Worm (Caenorhabditis elegans) whole organism, L4 larva: ENCODE results near the gene msp-40.

ENCODE experiments used
- D1046.2 ChIP-seq: fragments of 200-800 bp; sonication (Bioruptor generic); IDR thresholded peaks from 2 replicates; pipeline ENCODE4 v1.3.6; 2022; ENCODE audit warnings: missing genetic modification characterization, missing compliant biosample characterization
- F44E2.7 ChIP-seq: fragments of 200-800 bp; sonication (Bioruptor generic); IDR thresholded peaks from 2 replicates; pipeline ENCODE4 v2.1.2; 2022; ENCODE audit warnings: missing genetic modification characterization, missing compliant biosample characterization
- Y105C5A.15 ChIP-seq: fragments of 200-800 bp; sonication (Bioruptor generic); IDR thresholded peaks from 2 replicates; pipeline ENCODE4 v1.3.6; 2022; ENCODE audit warnings: missing genetic modification characterization, missing compliant biosample characterization
- aha-1 ChIP-seq: fragments of 150-350 bp; peaks from one replicate; lab custom pipeline; 2014; ENCODE audit warnings: missing biosample characterization, missing genetic modification characterization
- aly-2 ChIP-seq: sonication (generic microtip); optimal IDR thresholded peaks from 2 replicates; lab custom pipeline; 2018; ENCODE audit warnings: missing biosample characterization, missing genetic modification characterization
- arid-1 ChIP-seq: fragments of 200-800 bp; sonication (Bioruptor generic); conservative IDR thresholded peaks from 2 replicates; pipeline ENCODE4 v1.3.6; 2022; ENCODE audit warnings: missing genetic modification reagents, missing genetic modification characterization, missing compliant biosample characterization
- ceh-28 ChIP-seq: fragments of 150-350 bp; optimal IDR thresholded peaks from 2 replicates; lab custom pipeline; 2014; ENCODE audit warnings: missing biosample characterization, missing genetic modification reagents, missing genetic modification characterization
- ceh-44 ChIP-seq: fragments of 200-800 bp; sonication (Bioruptor generic); IDR thresholded peaks from 2 replicates; pipeline ENCODE4 v1.3.6; 2022; ENCODE audit warnings: missing genetic modification reagents, missing genetic modification characterization, missing compliant biosample characterization
- ces-1 ChIP-seq: fragments of 150-350 bp; sonication (generic microtip); optimal IDR thresholded peaks from 4 replicates; lab custom pipeline; 2014; ENCODE audit warnings: missing biosample characterization, missing genetic modification reagents, missing genetic modification characterization
- ctbp-1 ChIP-seq: fragments of 200-800 bp; sonication (Bioruptor generic); IDR thresholded peaks from 2 replicates; pipeline ENCODE4 v1.3.6; 2022; ENCODE audit warnings: missing genetic modification reagents, missing genetic modification characterization, missing compliant biosample characterization
- daf-12 ChIP-seq: fragments of 150-350 bp; optimal IDR thresholded peaks from 2 replicates; lab custom pipeline; 2014; ENCODE audit warnings: missing biosample characterization, missing genetic modification reagents, missing genetic modification characterization
- daf-16 ChIP-seq, 3 experiments: sonication (generic microtip); optimal IDR thresholded peaks; 2 replicates each; lab custom pipeline; 2016 to 2017; ENCODE audit warnings: missing genetic modification characterization in 3 of 3, missing genetic modification reagents in 3 of 3, mild to moderate bottlenecking in 2 of 3, missing compliant biosample characterization in 2 of 3, missing biosample characterization in 1 of 3, moderate library complexity in 1 of 3
- daf-19 ChIP-seq: fragments of 200-800 bp; sonication (Bioruptor generic); conservative IDR thresholded peaks from 2 replicates; pipeline ENCODE4 v1.3.6; 2022; ENCODE audit warnings: missing genetic modification characterization, missing compliant biosample characterization
- dmd-6 ChIP-seq: fragments of 200-800 bp; sonication (Bioruptor generic); IDR thresholded peaks from 2 replicates; pipeline ENCODE4 v1.3.6; 2022; ENCODE audit warnings: missing genetic modification reagents, missing genetic modification characterization, missing compliant biosample characterization
- dmd-9 ChIP-seq: fragments of 200-800 bp; sonication (Bioruptor generic); IDR thresholded peaks from 2 replicates; pipeline ENCODE4 v1.3.6; 2022; ENCODE audit warnings: missing genetic modification reagents, missing genetic modification characterization, missing compliant biosample characterization
- dpl-1 ChIP-seq: fragments of 150-350 bp; optimal IDR thresholded peaks from 2 replicates; lab custom pipeline; 2014; ENCODE audit warnings: missing biosample characterization, missing genetic modification reagents, missing genetic modification characterization
- dve-1 ChIP-seq: sonication (generic microtip); optimal IDR thresholded peaks from 2 replicates; lab custom pipeline; 2017; ENCODE audit warnings: antibody characterized with exemption, mild to moderate bottlenecking, missing genetic modification characterization, missing compliant biosample characterization; ENCODE audit not compliant: insufficient read depth
- egl-43 ChIP-seq: fragments of 200-800 bp; sonication (Bioruptor generic); IDR thresholded peaks from 2 replicates; pipeline ENCODE4 v1.3.6; 2022; ENCODE audit warnings: missing genetic modification reagents, missing genetic modification characterization, missing compliant biosample characterization
- fkh-10 ChIP-seq: fragments of 150-350 bp; optimal IDR thresholded peaks from 2 replicates; lab custom pipeline; 2014; ENCODE audit warnings: missing biosample characterization, missing genetic modification reagents, missing genetic modification characterization
- hif-1 ChIP-seq, 2 experiments: sonication (generic microtip); optimal IDR thresholded peaks; 2 replicates each; lab custom pipeline; 2016 to 2017; ENCODE audit warnings: missing compliant biosample characterization in 2 of 2, missing genetic modification characterization in 2 of 2, missing genetic modification reagents in 2 of 2, missing genotype in 2 of 2, mild to moderate bottlenecking in 1 of 2
- hlh-11 ChIP-seq: fragments of 200-800 bp; sonication (Bioruptor generic); optimal IDR thresholded peaks from 2 replicates; lab custom pipeline; 2018; ENCODE audit warnings: mild to moderate bottlenecking, missing genetic modification characterization, missing compliant biosample characterization
- hlh-30 ChIP-seq: sonication (generic microtip); optimal IDR thresholded peaks from 2 replicates; lab custom pipeline; 2017; ENCODE audit warnings: antibody characterized with exemption, mild to moderate bottlenecking, missing genetic modification characterization, missing compliant biosample characterization; ENCODE audit not compliant: insufficient read depth
- hmg-1.1 ChIP-seq: fragments of 200-800 bp; sonication (Bioruptor generic); IDR thresholded peaks from 2 replicates; pipeline ENCODE4 v1.3.6; 2022; ENCODE audit warnings: missing genetic modification reagents, missing genetic modification characterization, missing compliant biosample characterization
- lim-7 ChIP-seq: fragments of 200-800 bp; sonication (Bioruptor generic); IDR thresholded peaks from 2 replicates; pipeline ENCODE4 v1.3.6; 2022; ENCODE audit warnings: missing genetic modification characterization, missing compliant biosample characterization
- lin-15B ChIP-seq: fragments of 150-350 bp; sonication (generic microtip); optimal IDR thresholded peaks from 3 replicates; lab custom pipeline; 2014; ENCODE audit warnings: missing biosample characterization, missing genetic modification characterization
- lin-39 ChIP-seq: fragments of 150-350 bp; optimal IDR thresholded peaks from 2 replicates; lab custom pipeline; 2014; ENCODE audit warnings: missing biosample characterization, missing genetic modification reagents, missing genetic modification characterization
- madf-5 ChIP-seq, 2 experiments: fragments of 200-800 bp; sonication (Bioruptor generic); IDR thresholded peaks; 2 replicates each; pipeline ENCODE4 v1.3.6; 2022; ENCODE audit warnings: missing compliant biosample characterization in 2 of 2, missing genetic modification characterization in 2 of 2
- mep-1 ChIP-seq: fragments of 150-350 bp; sonication (generic microtip); optimal IDR thresholded peaks from 3 replicates; lab custom pipeline; 2014; ENCODE audit warnings: missing biosample characterization, missing genetic modification characterization
- mxl-3 ChIP-seq: fragments of 200-800 bp; sonication (Bioruptor generic); optimal IDR thresholded peaks from 2 replicates; lab custom pipeline; 2018; ENCODE audit warnings: mild to moderate bottlenecking, missing genetic modification characterization, missing compliant biosample characterization
- nhr-102 ChIP-seq: sonication (generic microtip); optimal IDR thresholded peaks from 2 replicates; lab custom pipeline; 2016; ENCODE audit warnings: mild to moderate bottlenecking, missing genetic modification characterization, moderate library complexity, missing compliant biosample characterization
- nhr-237 ChIP-seq: sonication (generic microtip); optimal IDR thresholded peaks from 2 replicates; lab custom pipeline; 2017; ENCODE audit warnings: missing biosample characterization, missing genetic modification characterization
- nhr-28 ChIP-seq: fragments of 150-350 bp; optimal IDR thresholded peaks from 2 replicates; lab custom pipeline; 2014; ENCODE audit warnings: missing biosample characterization, missing genetic modification characterization
- nhr-41 ChIP-seq: fragments of 200-800 bp; sonication (Bioruptor generic); IDR thresholded peaks from 2 replicates; pipeline ENCODE4 v1.3.6; 2022; ENCODE audit warnings: missing genetic modification reagents, missing genetic modification characterization, missing compliant biosample characterization
- nhr-42 ChIP-seq: fragments of 200-800 bp; sonication (Bioruptor generic); IDR thresholded peaks from 2 replicates; pipeline ENCODE4 v1.3.6; 2022; ENCODE audit warnings: missing genetic modification characterization, missing compliant biosample characterization
- pha-4 ChIP-seq, 2 experiments: fragments of 150-350 bp in 1 of 2; fragments of 200-800 bp in 1 of 2; sonication (Bioruptor generic) in 1 of 2; IDR thresholded peaks in 1 of 2; optimal IDR thresholded peaks in 1 of 2; 2 replicates each; pipeline versions ENCODE4 v1.3.6 to Lab custom; 2014 to 2022; ENCODE audit warnings: missing genetic modification characterization in 2 of 2, missing genetic modification reagents in 2 of 2, missing biosample characterization in 1 of 2, missing compliant biosample characterization in 1 of 2
- skn-1 ChIP-seq: fragments of 150-350 bp; optimal IDR thresholded peaks from 2 replicates; lab custom pipeline; 2014; ENCODE audit warnings: missing biosample characterization, missing genetic modification characterization
- snpc-1.2 ChIP-seq: fragments of 200-800 bp; sonication (Bioruptor generic); IDR thresholded peaks from 2 replicates; pipeline ENCODE4 v1.3.6; 2022; ENCODE audit warnings: missing genetic modification reagents, missing genetic modification characterization, missing compliant biosample characterization
- snpc-4 ChIP-seq: fragments of 150-350 bp; optimal IDR thresholded peaks from 2 replicates; lab custom pipeline; 2014; ENCODE audit warnings: missing biosample characterization, missing genetic modification characterization
- spr-3 ChIP-seq: fragments of 200-800 bp; sonication (Bioruptor generic); optimal IDR thresholded peaks from 2 replicates; lab custom pipeline; 2018; ENCODE audit warnings: mild to moderate bottlenecking, missing genetic modification characterization, missing compliant biosample characterization
- tag-97 ChIP-seq: fragments of 200-800 bp; sonication (Bioruptor generic); IDR thresholded peaks from 2 replicates; pipeline ENCODE4 v1.3.6; 2022; ENCODE audit warnings: missing genetic modification characterization, missing compliant biosample characterization
- unc-62 ChIP-seq, 3 experiments: fragments of 150-350 bp in 1 of 3; sonication (generic microtip); optimal IDR thresholded peaks in 2 of 3; peaks in 1 of 3; 1 replicate in 1 of 3; 2 replicates in 2 of 3; lab custom pipeline; 2014 to 2017; ENCODE audit warnings: missing biosample characterization in 3 of 3, missing genetic modification characterization in 3 of 3, missing genetic modification reagents in 3 of 3, missing genotype in 1 of 3
- ztf-11 ChIP-seq: fragments of 150-350 bp; optimal IDR thresholded peaks from 2 replicates; lab custom pipeline; 2014; ENCODE audit warnings: missing biosample characterization, missing genetic modification characterization

Gene msp-40

DNA sequence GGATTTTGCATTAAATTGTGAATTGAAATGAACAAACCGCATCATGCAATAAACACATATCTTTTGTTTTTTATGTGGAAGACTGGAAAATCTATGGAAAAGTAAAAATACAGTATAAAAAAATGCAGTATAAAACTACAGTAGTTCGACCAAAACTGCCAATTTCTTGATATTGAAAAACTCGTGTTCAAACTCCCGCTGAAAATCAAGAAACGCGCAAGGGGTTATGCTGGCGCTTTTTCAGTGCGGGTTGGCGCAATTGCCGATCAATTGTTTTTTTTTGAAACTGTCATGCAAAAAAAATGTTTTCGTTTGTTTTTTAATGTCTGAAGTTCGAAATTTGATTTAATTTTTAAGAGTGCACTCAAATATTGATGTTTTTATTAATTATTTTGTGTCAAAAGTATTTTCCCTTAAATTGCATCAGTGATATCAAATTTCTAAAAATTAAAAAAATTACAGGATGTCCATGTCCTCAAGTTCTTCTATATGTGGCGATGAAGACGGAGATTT is 26.4 kb downstream of the msp-40 start, which contains the start of gene dnj-9 (continued):
- peak; percentile 77 for TF ChIP-seq egl-43 (GFP tag; lab: Robert Waterston, UW)
- peak; percentile 55 for TF ChIP-seq mxl-3 (GFP tag; lab: Kevin White, UChicago)
- TF ChIP-seq ctbp-1 (GFP tag; lab: Robert Waterston, UW) = peak; percentile 88
- peak; percentile 89 for TF ChIP-seq pha-4 (GFP tag; IDR thresholded peaks at IDR 0.05; lab: Robert Waterston, UW)
- TF ChIP-seq pha-4 (tag; optimal IDR thresholded peaks at IDR 0.05; lab: Kevin White, UChicago) = peak; percentile 94
- peak; percentile 50 for TF ChIP-seq lin-15B
- TF ChIP-seq daf-12 (tag; lab: Kevin White, UChicago) = no peak
- peak; percentile 90 for TF ChIP-seq dmd-9 (GFP tag; lab: Robert Waterston, UW)
- TF ChIP-seq tag-97 (GFP tag; lab: Robert Waterston, UW) = no peak
- peak; percentile 45; the same call in 1 of the 2 replicates for TF ChIP-seq daf-19
- peak; percentile 83 for TF ChIP-seq nhr-28 (tag; lab: Kevin White, UChicago)
- TF ChIP-seq fkh-10 (GFP tag; lab: Kevin White, UChicago) = peak; percentile 86
- TF ChIP-seq, all 104 proteins: peak for 67

DNA sequence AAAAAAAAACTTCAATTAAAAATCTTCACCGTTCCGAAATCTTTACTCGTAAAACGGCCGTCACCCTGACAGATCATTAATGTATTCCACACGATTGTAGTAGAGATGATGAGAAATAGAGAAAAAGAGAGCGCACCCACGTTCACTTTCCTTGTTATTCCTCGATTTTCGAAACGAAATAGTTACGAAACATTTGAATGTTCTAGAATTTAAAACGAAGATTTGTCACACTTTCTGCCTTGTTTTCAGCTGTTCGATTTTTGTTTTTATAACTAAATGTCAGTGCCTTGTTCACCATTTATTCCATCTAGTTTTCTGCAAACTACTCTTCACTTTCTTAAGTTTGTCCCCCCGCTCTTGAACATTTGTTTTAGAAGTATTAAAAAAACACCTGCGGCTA is 29.5 kb downstream of the msp-40 start:
- TF ChIP-seq nhr-28 (tag; lab: Kevin White, UChicago) (peak; percentile 18), hif-1 (tag; optimal IDR thresholded peaks at IDR 0.05; lab: Kevin White, UChicago) (no peak), dve-1 (tag; lab: Kevin White, UChicago) (no peak), egl-43 (GFP tag; lab: Robert Waterston, UW) (no peak), daf-16 (GFP tag; optimal IDR thresholded peaks at IDR 0.05; lab: Kevin White, UChicago) (no peak), daf-16 (tag; optimal IDR thresholded peaks at IDR 0.05; lab: Kevin White, UChicago) (peak; percentile 11), hmg-1.1 (GFP tag; lab: Robert Waterston, UW) (no peak), unc-62 (GFP tag; optimal IDR thresholded peaks at IDR 0.05 in 1 of 2; lab: Kevin White, UChicago) (peak in 1 of 2 experiments; percentile 60), unc-62 (tag; optimal IDR thresholded peaks at IDR 0.05; lab: Kevin White, UChicago) (no peak), snpc-4 (no peak)

ce11 chrII:4855489-4855888 is 30.3 kb downstream of the msp-40 start:
- 0 out of 2 replicates have a peak, but pooled peaks have one; percentile 75 for TF ChIP-seq tag-97 (GFP tag; lab: Robert Waterston, UW)
- TF ChIP-seq pha-4 (GFP tag; IDR thresholded peaks at IDR 0.05; lab: Robert Waterston, UW) = no peak
- TF ChIP-seq pha-4 (tag; optimal IDR thresholded peaks at IDR 0.05; lab: Kevin White, UChicago) = no peak
- no peak for TF ChIP-seq lim-7 (GFP tag; lab: Robert Waterston, UW)
- peak; percentile 90 for TF ChIP-seq aha-1 (tag; lab: Kevin White, UChicago)
- TF ChIP-seq nhr-102 (tag; lab: Kevin White, UChicago) = no peak
- peak; percentile 13 for TF ChIP-seq dpl-1
- 0 out of 2 replicates have a peak, but pooled peaks have one; percentile 9 for TF ChIP-seq dmd-6 (GFP tag; lab: Robert Waterston, UW)
- no peak for TF ChIP-seq snpc-4
- TF ChIP-seq ces-1 = peak; percentile 48
- TF ChIP-seq Y105C5A.15 (GFP tag; lab: Robert Waterston, UW) = no peak
- no peak for TF ChIP-seq arid-1
- no peak for TF ChIP-seq skn-1 (tag; lab: Kevin White, UChicago)

- TF ChIP-seq madf-5 (GFP tag; IDR thresholded peaks at IDR 0.05; lab: Robert Waterston, UW) = no peak
- TF ChIP-seq aly-2 (tag; lab: Kevin White, UChicago) = no peak
- TF ChIP-seq arid-1 = no peak
- no peak for TF ChIP-seq F44E2.7
- TF ChIP-seq unc-62 (GFP tag; optimal IDR thresholded peaks at IDR 0.05 in 1 of 2; lab: Kevin White, UChicago) = no peak
- no peak for TF ChIP-seq unc-62 (tag; optimal IDR thresholded peaks at IDR 0.05; lab: Kevin White, UChicago)
- TF ChIP-seq snpc-1.2 (GFP tag; lab: Robert Waterston, UW) = no peak
- no peak for TF ChIP-seq ceh-44
- no peak for TF ChIP-seq nhr-41
- peak; percentile 89 for TF ChIP-seq hlh-30
- TF ChIP-seq spr-3 = no peak
- TF ChIP-seq ztf-11 (tag; lab: Kevin White, UChicago) = no peak
- TF ChIP-seq dmd-6 (GFP tag; lab: Robert Waterston, UW) = peak; percentile 24; the same call in 1 of the 2 replicates
- TF ChIP-seq nhr-237 = no peak
- no peak for TF ChIP-seq nhr-42 (GFP tag; lab: Robert Waterston, UW)
- no peak for TF ChIP-seq tag-97 (GFP tag; lab: Robert Waterston, UW)
- TF ChIP-seq hlh-11 (tag; lab: Kevin White, UChicago) = peak; percentile 50
- no peak for TF ChIP-seq D1046.2 (GFP tag; lab: Robert Waterston, UW)
- TF ChIP-seq ceh-28 (tag; lab: Kevin White, UChicago) = no peak
- TF ChIP-seq hmg-1.1 (GFP tag; lab: Robert Waterston, UW) = no peak
- peak; percentile 11 for TF ChIP-seq mep-1
- peak; percentile 14 for TF ChIP-seq nhr-28 (tag; lab: Kevin White, UChicago)
- TF ChIP-seq lin-39 = no peak
- TF ChIP-seq fkh-10 (GFP tag; lab: Kevin White, UChicago) = no peak
- no peak for TF ChIP-seq lim-7 (GFP tag; lab: Robert Waterston, UW)
Measured at ce11 chrII:4856113-4856512, 30.9 kb downstream of the msp-40 start.
